Fruit fly (Drosophila melanogaster): ENCODE measurements around the gene sisA.

Gene sisA

DNA sequence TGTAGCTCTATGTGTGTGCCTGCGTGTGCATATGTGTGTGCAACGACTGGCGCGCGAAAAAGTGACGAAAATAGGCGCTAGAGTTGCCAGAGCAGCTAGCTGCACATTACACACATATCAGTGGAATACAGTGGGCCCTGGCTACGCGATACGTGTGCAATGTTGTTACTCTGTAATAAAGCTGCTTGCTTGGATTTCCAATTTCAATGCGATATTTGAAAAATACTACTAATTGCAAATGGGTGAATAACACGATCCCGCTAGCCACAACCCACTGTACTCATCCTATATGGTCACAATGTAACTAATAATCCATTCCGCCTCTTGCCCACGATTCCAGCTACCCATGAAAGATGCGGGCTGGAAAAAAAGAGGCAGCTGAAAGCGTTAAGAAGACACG, 29.2 kb upstream of the sisA start (continued):
- peak; percentile 89 for TF ChIP-seq CG8319 (GFP tag; optimal IDR thresholded peaks at IDR 0.05)
- TF ChIP-seq dsx (GFP tag; optimal IDR thresholded peaks at IDR 0.05; ENCODE audit: poor library complexity, severe bottlenecking): peak; percentile 94
- peak; percentile 80 for TF ChIP-seq CG6854 (GFP tag; optimal IDR thresholded peaks at IDR 0.05)
- peak; percentile 94 for TF ChIP-seq CG10631 (GFP tag; optimal IDR thresholded peaks at IDR 0.05)
- TF ChIP-seq Hr38 (GFP tag; optimal IDR thresholded peaks at IDR 0.05): peak; percentile 92
- TF ChIP-seq eg (GFP tag; IDR thresholded peaks at IDR 0.05): peak; percentile 99
- peak; percentile 95 for TF ChIP-seq dac (GFP tag; optimal IDR thresholded peaks at IDR 0.05)
- peak; percentile 91 for TF ChIP-seq Smox (GFP tag; optimal IDR thresholded peaks at IDR 0.05)
- TF ChIP-seq Eip78C (GFP tag): peak; percentile 97
- TF ChIP-seq Eip75B (GFP tag; optimal IDR thresholded peaks at IDR 0.05): peak; percentile 92
- TF ChIP-seq CG8119 (GFP tag; IDR thresholded peaks at IDR 0.05): peak; percentile 96
- peak; percentile 88 to 94 for TF ChIP-seq salr (GFP tag; optimal IDR thresholded peaks at IDR 0.05)
- TF ChIP-seq Ets96B (tag; optimal IDR thresholded peaks at IDR 0.05): peak; percentile 91
- peak; percentile 96 for TF ChIP-seq CG3919 (GFP tag; optimal IDR thresholded peaks at IDR 0.05)
- TF ChIP-seq topi (GFP tag; optimal IDR thresholded peaks at IDR 0.05): peak; percentile 93
- peak; percentile 86 for TF ChIP-seq fd85E (GFP tag; optimal IDR thresholded peaks at IDR 0.05)
- TF ChIP-seq CG34406 (GFP tag; optimal IDR thresholded peaks at IDR 0.05): peak; percentile 88
- TF ChIP-seq CG7368 (GFP tag; optimal IDR thresholded peaks at IDR 0.05): peak; percentile 95
- peak; percentile 90 for TF ChIP-seq CG6808 (GFP tag; optimal IDR thresholded peaks at IDR 0.05)
- peak; percentile 96 for TF ChIP-seq CG11294 (GFP tag; IDR thresholded peaks at IDR 0.05)

DNA sequence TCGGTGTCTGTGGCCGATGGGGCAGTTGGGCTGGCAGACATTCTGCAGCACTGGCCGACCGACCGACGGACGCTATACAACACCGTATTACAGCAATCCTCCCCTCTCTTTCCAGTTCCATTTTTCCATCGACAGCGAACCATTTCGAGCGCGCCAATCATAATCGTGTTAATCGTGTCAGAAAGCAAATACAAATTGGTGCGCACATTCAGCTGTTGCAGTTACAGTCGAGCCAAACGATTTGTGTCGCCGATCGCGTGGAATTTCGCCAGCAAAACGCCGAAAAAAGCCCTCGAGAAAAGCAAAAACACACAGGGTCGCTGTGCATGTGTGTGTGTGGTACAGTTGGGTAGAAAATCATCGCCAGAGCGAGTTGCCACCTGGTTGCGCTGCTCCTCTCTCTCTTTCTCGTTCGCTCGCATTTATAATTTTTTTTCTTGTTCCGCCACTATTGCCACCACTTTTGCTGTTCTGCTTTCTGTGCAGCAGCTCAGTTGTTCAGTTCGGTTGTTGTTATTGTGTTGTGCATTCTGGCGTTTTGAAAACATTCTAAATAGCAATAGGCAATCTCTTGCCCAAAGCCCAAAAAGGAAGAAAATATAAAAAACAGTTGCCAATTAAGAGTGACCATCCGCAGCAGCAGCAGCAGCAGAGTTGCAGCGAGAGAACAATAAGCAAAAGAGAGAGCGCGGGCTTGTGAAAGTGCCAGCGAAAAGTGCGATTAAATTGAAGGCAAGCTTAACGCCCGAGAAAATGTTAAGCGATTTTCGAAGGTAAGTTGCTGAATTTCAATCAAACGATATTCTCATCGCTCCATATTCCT, 28.6 kb upstream of the sisA start, which contains the start of gene CG1737:
Gene CG1737 (plus strand): TSS at position 104 of the 823 bp plus-strand sequence.
- TF ChIP-seq CG6163 (GFP tag; IDR thresholded peaks at IDR 0.05) (peak; percentile 16; the same call in 1 of the 3 replicates), vri (GFP tag; optimal IDR thresholded peaks at IDR 0.05) (peak; percentile 17), achi (GFP tag; optimal IDR thresholded peaks at IDR 0.05) (no peak), topi (GFP tag; optimal IDR thresholded peaks at IDR 0.05) (peak; percentile 7), CG8319 (GFP tag; optimal IDR thresholded peaks at IDR 0.05) (peak; percentile 26), Hr39 (GFP tag; optimal IDR thresholded peaks at IDR 0.05) (peak; percentile 3), ss (GFP tag; optimal IDR thresholded peaks at IDR 0.05) (peak in 1 of 2 experiments; percentile 9), svp (GFP tag) (peak; percentile 24), salr (GFP tag; optimal IDR thresholded peaks at IDR 0.05) (no peak), Sox14 (GFP tag; optimal IDR thresholded peaks at IDR 0.05) (peak; percentile 17), CG4318 (GFP tag; optimal IDR thresholded peaks at IDR 0.05) (no peak), esn (GFP tag; optimal IDR thresholded peaks at IDR 0.05) (peak; percentile 9), CG6792 (GFP tag; optimal IDR thresholded peaks at IDR 0.05) (peak; percentile 10), CG3919 (GFP tag; optimal IDR thresholded peaks at IDR 0.05) (peak; percentile 2), CG6854 (GFP tag; optimal IDR thresholded peaks at IDR 0.05) (peak; percentile 35), CG6276 (GFP tag; optimal IDR thresholded peaks at IDR 0.05) (no peak), fd85E (GFP tag; optimal IDR thresholded peaks at IDR 0.05) (no peak), CG31627 (GFP tag; optimal IDR thresholded peaks at IDR 0.05) (peak; percentile 11), Lpt (GFP tag; optimal IDR thresholded peaks at IDR 0.05) (no peak), Eip78C (GFP tag) (peak; percentile 45), pdm3 (GFP tag; optimal IDR thresholded peaks at IDR 0.05) (no peak), OdsH (GFP tag; optimal IDR thresholded peaks at IDR 0.05) (peak; percentile 7), cyc (GFP tag; optimal IDR thresholded peaks at IDR 0.05) (peak; percentile 31)

DNA sequence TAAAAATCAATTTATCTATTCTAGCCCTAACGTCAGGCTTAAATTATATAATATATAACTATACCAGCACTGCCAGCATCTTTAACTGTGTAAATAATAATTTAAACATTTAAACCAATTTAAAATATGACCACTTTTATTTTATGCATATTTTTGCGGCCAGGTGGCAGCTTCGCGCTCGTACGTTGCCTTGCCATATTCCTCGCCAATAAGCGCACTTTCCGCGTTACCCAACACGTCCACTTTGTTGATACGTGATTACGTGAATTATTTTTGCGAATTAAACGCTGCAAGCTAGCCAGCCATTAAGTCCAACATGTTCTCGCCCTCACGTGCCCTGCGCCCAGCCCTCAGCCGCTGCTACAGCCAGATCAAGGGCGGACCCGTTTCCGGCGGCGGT, 27.6 kb upstream of the sisA start, which contains the start of gene NdufV3:
Gene NdufV3 (plus strand): TSS at position 219 of the 400 bp plus-strand sequence.
- no peak for TF ChIP-seq salr (GFP tag; optimal IDR thresholded peaks at IDR 0.05)
- TF ChIP-seq lz (GFP tag; optimal IDR thresholded peaks at IDR 0.05): peak; percentile 22
- TF ChIP-seq Sox14 (GFP tag; optimal IDR thresholded peaks at IDR 0.05): peak; percentile 6
- TF ChIP-seq CG6163 (GFP tag; IDR thresholded peaks at IDR 0.05): peak; percentile 17; the same call in 1 of the 3 replicates
- no peak for TF ChIP-seq Met (GFP tag; optimal IDR thresholded peaks at IDR 0.05)
- no peak for TF ChIP-seq Eip78C (GFP tag)
- peak; percentile 1 for TF ChIP-seq cyc (GFP tag; optimal IDR thresholded peaks at IDR 0.05)
- TF ChIP-seq CG6792 (GFP tag; optimal IDR thresholded peaks at IDR 0.05): no peak
- no peak for TF ChIP-seq CG4318 (GFP tag; optimal IDR thresholded peaks at IDR 0.05)
- no peak for TF ChIP-seq OdsH (GFP tag; optimal IDR thresholded peaks at IDR 0.05)
- TF ChIP-seq CG11294 (GFP tag; IDR thresholded peaks at IDR 0.05): no peak
- TF ChIP-seq Hr4 (GFP tag; optimal IDR thresholded peaks at IDR 0.05): no peak
- TF ChIP-seq svp (GFP tag): peak; percentile 50
- peak; percentile 12 for TF ChIP-seq CG3919 (GFP tag; optimal IDR thresholded peaks at IDR 0.05)
- TF ChIP-seq pdm3 (GFP tag; optimal IDR thresholded peaks at IDR 0.05): peak; percentile 8
- TF ChIP-seq CG32006 (GFP tag; optimal IDR thresholded peaks at IDR 0.05): no peak
- no peak for TF ChIP-seq CG15336 (GFP tag; IDR thresholded peaks at IDR 0.05)
- TF ChIP-seq fkh (GFP tag; optimal IDR thresholded peaks at IDR 0.05): peak; percentile 9
- TF ChIP-seq CG10631 (GFP tag; optimal IDR thresholded peaks at IDR 0.05): no peak

Measured in whole organism, prepupa.